Worm (Caenorhabditis elegans) whole organism, L1 larva: Measurements from ENCODE around the gene Y75B12B.10.

Experiments used
- aly-2 ChIP-seq: fragments of 150-350 bp; optimal IDR thresholded peaks from 2 replicates; lab custom pipeline; 2014; ENCODE audit warnings: missing biosample characterization, missing genetic modification characterization
- ama-1 ChIP-seq: fragments of 150-350 bp; optimal IDR thresholded peaks from 2 replicates; lab custom pipeline; 2014
- ceh-82 ChIP-seq, 3 experiments: fragments of 150-350 bp in 1 of 3; sonication (generic microtip) in 2 of 3; optimal IDR thresholded peaks; 2 replicates each; lab custom pipeline; 2014 to 2017; ENCODE audit warnings: missing biosample characterization in 3 of 3, missing genetic modification characterization in 3 of 3
- lin-15B ChIP-seq: fragments of 150-350 bp; sonication (generic microtip); optimal IDR thresholded peaks from 3 replicates; lab custom pipeline; 2014; ENCODE audit warnings: missing biosample characterization, missing genetic modification characterization
- lir-3 ChIP-seq: sonication (generic microtip); optimal IDR thresholded peaks from 2 replicates; lab custom pipeline; 2016; ENCODE audit warnings: mild to moderate bottlenecking, missing genetic modification characterization, moderate library complexity, missing compliant biosample characterization; ENCODE audit not compliant: poor library complexity
- lsy-2 ChIP-seq, 2 experiments: fragments of 150-350 bp; optimal IDR thresholded peaks; 2 replicates each; lab custom pipeline; 2014; ENCODE audit warnings: missing biosample characterization in 2 of 2, missing genetic modification characterization in 2 of 2
- mdl-1 ChIP-seq, 2 experiments: fragments of 150-350 bp; optimal IDR thresholded peaks; 2 replicates each; lab custom pipeline; 2014 to 2017; ENCODE audit warnings: missing biosample characterization in 2 of 2, missing genetic modification characterization in 2 of 2, inconsistent platforms in 1 of 2
- nhr-85 ChIP-seq: sonication (generic microtip); peaks from one replicate; lab custom pipeline; 2016; ENCODE audit warnings: missing genetic modification characterization, inconsistent platforms, missing compliant biosample characterization
- snu-23 ChIP-seq: sonication (generic microtip); optimal IDR thresholded peaks from 2 replicates; lab custom pipeline; 2016; ENCODE audit warnings: missing genetic modification characterization, missing compliant biosample characterization

ce11 chrV:15235661-15236060 lies 35.8 kb downstream of the Y75B12B.10 start, which contains the start of gene nhr-164:
- TF ChIP-seq snu-23 (GFP tag; lab: Kevin White, UChicago) (no peak), mdl-1 (tag; optimal IDR thresholded peaks at IDR 0.05; lab: Kevin White, UChicago) (no peak), ama-1 (lab: Kevin White, UChicago) (no peak), lsy-2 (tag; optimal IDR thresholded peaks at IDR 0.05; lab: Kevin White, UChicago) (no peak), lin-15B (no peak), nhr-85 (tag; lab: Kevin White, UChicago) (no peak), aly-2 (tag; lab: Kevin White, UChicago) (no peak), lir-3 (tag; lab: Kevin White, UChicago) (no peak), ceh-82 (tag; optimal IDR thresholded peaks at IDR 0.05; lab: Kevin White, UChicago) (no peak)
